Worm (Caenorhabditis elegans) whole organism, early embryonic: ENCODE measurements around the gene F55A11.4.

Experiments used
- ama-1 ChIP-seq: fragments of 150-350 bp; optimal IDR thresholded peaks from 2 replicates; lab custom pipeline; 2014
- ets-7 ChIP-seq: sonication (generic microtip); optimal IDR thresholded peaks from 2 replicates; lab custom pipeline; 2016; ENCODE audit warnings: missing genotype, missing genetic modification characterization, missing compliant biosample characterization
- pes-1 ChIP-seq: fragments of 200-800 bp; sonication (Bioruptor generic); IDR thresholded peaks from 2 replicates; pipeline ENCODE4 v1.3.6; 2022; ENCODE audit warnings: missing genetic modification reagents, missing genetic modification characterization, missing compliant biosample characterization
- tbx-37 ChIP-seq: fragments of 200-800 bp; sonication (Bioruptor generic); conservative IDR thresholded peaks from 2 replicates; pipeline ENCODE4 v1.3.6; 2022; ENCODE audit warnings: missing genetic modification reagents, missing genetic modification characterization, missing compliant biosample characterization
- tra-4 ChIP-seq: sonication (generic microtip); optimal IDR thresholded peaks from 2 replicates; lab custom pipeline; 2017; ENCODE audit warnings: missing genetic modification characterization, missing compliant biosample characterization

- TF ChIP-seq tbx-37: no peak
- no peak for TF ChIP-seq tra-4 (tag; lab: Kevin White, UChicago)
- no peak for TF ChIP-seq ama-1 (lab: Kevin White, UChicago)
- TF ChIP-seq pes-1: no peak
- no peak for TF ChIP-seq ets-7 (tag; lab: Kevin White, UChicago)
These were observed 36.8 kb upstream of the F55A11.4 start, which contains the start of gene npp-22 for ce11 chrV:11733460-11733859.
